Fruit fly (Drosophila melanogaster) whole organism, prepupa: Measurements from ENCODE around the gene CG34253.
A peak's percentile ranks its signal among the peaks of the same experiment; 100 is the strongest.

Experiments used
- CG6276 ChIP-seq: fragments of 200-800 bp; sonication (Bioruptor generic); optimal IDR thresholded peaks from 2 replicates; lab custom pipeline; 2017; ENCODE audit warnings: missing biosample characterization, mild to moderate bottlenecking, missing genetic modification characterization
- CG9139 ChIP-seq: fragments of 200-800 bp; sonication (Bioruptor generic); optimal IDR thresholded peaks from 3 replicates; lab custom pipeline; 2017; ENCODE audit warnings: missing biosample characterization, mild to moderate bottlenecking, missing genetic modification characterization

- TF ChIP-seq CG9139 (GFP tag; lab: Kevin White, UChicago) (peak; percentile 57), CG6276 (no peak)
These were observed 29.2 kb downstream of the CG34253 start for dm6 chr3L:18057752-18058518.
